Worm (Caenorhabditis elegans) whole organism, early embryonic: ENCODE measurements around the gene F11A10.6.
"Not testable (repeated sequence)": the region's sequence is repeated elsewhere in the genome, so short reads cannot be mapped to it uniquely, and the experiment has no call there.

ENCODE experiments used
- B0310.2 ChIP-seq: sonication (generic microtip); optimal IDR thresholded peaks from 2 replicates; lab custom pipeline; 2016; ENCODE audit warnings: mild to moderate bottlenecking, missing genetic modification characterization, missing compliant biosample characterization
- F13C5.2 ChIP-seq: sonication (generic microtip); optimal IDR thresholded peaks from 2 replicates; lab custom pipeline; 2017; ENCODE audit warnings: mild to moderate bottlenecking, missing genetic modification characterization, inconsistent platforms, missing compliant biosample characterization
- aly-1 ChIP-seq: sonication (generic microtip); optimal IDR thresholded peaks from 2 replicates; lab custom pipeline; 2016; ENCODE audit warnings: missing genetic modification characterization, missing compliant biosample characterization
- ama-1 ChIP-seq: fragments of 150-350 bp; optimal IDR thresholded peaks from 2 replicates; lab custom pipeline; 2014
- ceh-13 ChIP-seq: fragments of 200-800 bp; sonication (Bioruptor generic); optimal IDR thresholded peaks from 2 replicates; lab custom pipeline; 2018; ENCODE audit warnings: mild to moderate bottlenecking, missing genetic modification characterization, missing compliant biosample characterization
- ceh-36 ChIP-seq: sonication (generic microtip); optimal IDR thresholded peaks from 2 replicates; lab custom pipeline; 2016; ENCODE audit warnings: missing genetic modification characterization, inconsistent platforms, missing compliant biosample characterization
- ets-7 ChIP-seq: sonication (generic microtip); optimal IDR thresholded peaks from 2 replicates; lab custom pipeline; 2016; ENCODE audit warnings: missing genotype, missing genetic modification characterization, missing compliant biosample characterization
- flt-1 ChIP-seq: fragments of 200-800 bp; sonication (Bioruptor generic); IDR thresholded peaks from 2 replicates; pipeline ENCODE4 v1.3.6; 2022; ENCODE audit warnings: missing genetic modification characterization, missing compliant biosample characterization
- hmbx-1 ChIP-seq: sonication (generic microtip); optimal IDR thresholded peaks from 2 replicates; lab custom pipeline; 2016; ENCODE audit warnings: mild to moderate bottlenecking, missing genetic modification characterization, missing compliant biosample characterization
- hmg-4 ChIP-seq: fragments of 200-800 bp; sonication (Bioruptor generic); optimal IDR thresholded peaks from 2 replicates; lab custom pipeline; 2018; ENCODE audit warnings: mild to moderate bottlenecking, missing genetic modification characterization, missing compliant biosample characterization
- hnd-1 ChIP-seq: sonication (generic microtip); optimal IDR thresholded peaks from 2 replicates; lab custom pipeline; 2016; ENCODE audit warnings: missing genetic modification characterization, missing compliant biosample characterization
- pes-1 ChIP-seq: fragments of 200-800 bp; sonication (Bioruptor generic); IDR thresholded peaks from 2 replicates; pipeline ENCODE4 v1.3.6; 2022; ENCODE audit warnings: missing genetic modification reagents, missing genetic modification characterization, missing compliant biosample characterization
- scrt-1 ChIP-seq: fragments of 200-800 bp; sonication (Bioruptor generic); IDR thresholded peaks from 2 replicates; pipeline ENCODE4 v1.3.6; 2022; ENCODE audit warnings: missing genetic modification characterization, missing compliant biosample characterization
- sea-1 ChIP-seq: fragments of 200-800 bp; sonication (Bioruptor generic); conservative IDR thresholded peaks from 2 replicates; pipeline ENCODE4 v1.3.6; 2022; ENCODE audit warnings: missing genetic modification characterization, missing compliant biosample characterization
- tbx-11 ChIP-seq: fragments of 200-800 bp; sonication (Bioruptor generic); IDR thresholded peaks from 2 replicates; pipeline ENCODE4 v1.3.6; 2022; ENCODE audit warnings: missing genetic modification characterization, missing compliant biosample characterization
- tbx-37 ChIP-seq: fragments of 200-800 bp; sonication (Bioruptor generic); conservative IDR thresholded peaks from 2 replicates; pipeline ENCODE4 v1.3.6; 2022; ENCODE audit warnings: missing genetic modification reagents, missing genetic modification characterization, missing compliant biosample characterization
- tra-4 ChIP-seq: sonication (generic microtip); optimal IDR thresholded peaks from 2 replicates; lab custom pipeline; 2017; ENCODE audit warnings: missing genetic modification characterization, missing compliant biosample characterization

F11A10.6 gene

DNA sequence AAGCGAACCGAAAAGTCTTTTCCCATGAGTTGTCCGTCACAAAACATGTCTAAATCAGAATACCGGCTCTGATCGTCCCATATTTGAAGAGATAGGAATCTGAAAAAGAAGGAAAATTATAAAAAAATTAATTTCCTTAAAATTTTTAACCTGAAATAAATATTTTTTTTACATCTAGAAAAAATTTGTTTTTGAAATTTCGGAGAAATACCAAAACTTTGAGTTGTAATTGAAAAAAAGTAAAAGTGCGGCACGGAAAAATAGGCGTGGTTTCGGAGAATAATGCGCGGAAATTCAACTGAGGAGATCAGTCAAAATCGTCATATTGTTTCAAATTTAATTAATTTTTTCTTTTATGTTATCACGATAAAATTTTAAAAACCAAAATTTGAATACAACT is at the start of gene F11A10.6:
Gene F11A10.6 (minus strand): TSS at position 101 of the 400 bp plus-strand sequence.
- TF ChIP-seq tbx-11 (GFP tag; lab: Robert Waterston, UW) (no peak), ceh-36 (tag; lab: Kevin White, UChicago) (no peak), ceh-13 (no peak), pes-1 (GFP tag; lab: Robert Waterston, UW) (no peak), B0310.2 (no peak), tra-4 (no peak), hnd-1 (tag; lab: Kevin White, UChicago) (no peak), flt-1 (GFP tag; lab: Robert Waterston, UW) (no peak)

DNA sequence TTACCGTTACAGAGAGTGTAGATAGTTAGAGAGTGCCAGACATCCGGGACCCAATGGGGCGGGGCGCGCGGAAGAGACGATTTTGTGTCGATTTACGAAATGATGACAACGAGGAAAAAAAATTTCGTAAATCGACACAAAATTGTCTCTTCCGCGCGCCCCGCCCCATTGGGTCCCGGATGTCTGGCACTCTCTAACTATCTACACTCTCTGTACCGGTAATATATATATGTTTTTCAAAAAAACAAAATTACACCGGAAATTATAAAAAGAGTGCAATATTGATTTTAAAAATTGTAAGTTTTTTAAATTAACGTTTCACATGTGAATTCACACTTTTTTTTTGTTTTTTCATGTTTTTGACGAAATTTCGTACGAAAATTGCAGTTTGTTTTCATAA is 48.6 kb upstream of the F11A10.6 start, which contains the start of gene B0001.4:
Gene B0001.4 (minus strand): TSS at position 101 of the 400 bp plus-strand sequence.
- not testable (repeated sequence) for TF ChIP-seq tra-4; hmg-4; hnd-1 (tag; lab: Kevin White, UChicago)

ce11 chrIV:12134991-12135390 is 45.5 kb upstream of the F11A10.6 start:
- TF ChIP-seq ceh-13 (no peak), B0310.2 (no peak), ceh-36 (tag; lab: Kevin White, UChicago) (no peak), scrt-1 (GFP tag; lab: Robert Waterston, UW) (no peak), aly-1 (no peak), sea-1 (GFP tag; lab: Robert Waterston, UW) (no peak), flt-1 (GFP tag; lab: Robert Waterston, UW) (no peak), hmbx-1 (tag; lab: Kevin White, UChicago) (no peak)

DNA sequence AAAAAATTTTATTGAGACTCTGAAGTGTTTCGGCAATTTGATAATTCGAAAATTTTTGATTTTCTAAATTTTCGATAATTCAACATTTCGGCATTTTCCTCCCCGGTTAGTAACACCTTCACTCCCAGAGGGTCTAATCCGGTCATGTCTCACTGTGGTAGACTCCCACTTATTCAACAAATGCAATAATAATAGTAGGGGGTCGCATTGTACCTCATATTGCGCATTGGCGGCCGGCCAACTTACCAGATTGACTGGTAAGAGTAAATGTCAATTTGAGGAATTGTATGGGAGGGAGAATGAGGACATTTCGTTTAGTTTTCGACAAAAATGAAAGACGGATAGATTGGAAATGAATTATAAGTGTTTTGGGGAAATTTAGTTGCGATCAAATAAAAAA is 44.3 kb upstream of the F11A10.6 start:
- no peak for TF ChIP-seq pes-1 (GFP tag; lab: Robert Waterston, UW)
- no peak for TF ChIP-seq ceh-13
- no peak for TF ChIP-seq hmbx-1 (tag; lab: Kevin White, UChicago)
- no peak for TF ChIP-seq aly-1
- no peak for TF ChIP-seq ama-1 (lab: Kevin White, UChicago)
- TF ChIP-seq ets-7 = no peak
- no peak for TF ChIP-seq F13C5.2 (tag; lab: Kevin White, UChicago)
- TF ChIP-seq flt-1 (GFP tag; lab: Robert Waterston, UW) = no peak
- TF ChIP-seq tra-4 = no peak
- TF ChIP-seq sea-1 (GFP tag; lab: Robert Waterston, UW) = no peak
- no peak for TF ChIP-seq hmg-4
- no peak for TF ChIP-seq tbx-11 (GFP tag; lab: Robert Waterston, UW)
- no peak for TF ChIP-seq ceh-36 (tag; lab: Kevin White, UChicago)

- TF ChIP-seq ama-1 (lab: Kevin White, UChicago) = no peak
- no peak for TF ChIP-seq aly-1
- TF ChIP-seq F13C5.2 (tag; lab: Kevin White, UChicago) = no peak
- TF ChIP-seq hmbx-1 (tag; lab: Kevin White, UChicago) = no peak
- TF ChIP-seq sea-1 (GFP tag; lab: Robert Waterston, UW) = no peak
- no peak for TF ChIP-seq hnd-1 (tag; lab: Kevin White, UChicago)
- no peak for TF ChIP-seq hmg-4
- TF ChIP-seq scrt-1 (GFP tag; lab: Robert Waterston, UW) = no peak
- no peak for TF ChIP-seq tra-4
- TF ChIP-seq B0310.2 = no peak
- no peak for TF ChIP-seq flt-1 (GFP tag; lab: Robert Waterston, UW)
- TF ChIP-seq ceh-13 = no peak
- no peak for TF ChIP-seq ets-7
- no peak for TF ChIP-seq tbx-37
Measured at ce11 chrIV:12131308-12132072, 42.0 kb upstream of the F11A10.6 start.

DNA sequence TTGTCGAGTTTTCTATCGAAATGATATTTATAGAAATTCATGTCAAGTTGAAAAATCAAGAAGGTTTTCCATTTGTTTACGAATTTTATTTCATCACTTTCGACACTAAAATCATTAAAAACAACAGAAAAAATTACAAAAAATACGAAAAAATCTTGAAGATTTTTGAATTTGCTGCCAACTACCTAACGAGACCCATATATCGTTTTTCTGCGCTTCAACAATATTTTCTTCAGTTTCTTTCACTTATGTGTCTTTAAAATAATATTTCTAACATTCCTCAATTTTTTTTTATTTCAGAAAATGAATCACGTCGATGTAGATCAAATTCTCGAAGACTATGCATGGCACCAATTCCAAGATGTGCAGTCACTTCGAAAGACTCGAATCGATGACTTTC is 39.8 kb upstream of the F11A10.6 start, which contains the start of gene lin-24:
Gene lin-24 (plus strand): TSS at position 301 of the 400 bp plus-strand sequence.
- TF ChIP-seq ama-1 (lab: Kevin White, UChicago) = no peak
- TF ChIP-seq flt-1 (GFP tag; lab: Robert Waterston, UW) = no peak
- TF ChIP-seq ets-7 = no peak
- TF ChIP-seq scrt-1 (GFP tag; lab: Robert Waterston, UW) = no peak
- TF ChIP-seq ceh-36 (tag; lab: Kevin White, UChicago) = no peak
- TF ChIP-seq hmbx-1 (tag; lab: Kevin White, UChicago) = no peak
- TF ChIP-seq ceh-13 = no peak
- TF ChIP-seq aly-1 = no peak
- TF ChIP-seq tra-4 = no peak
- no peak for TF ChIP-seq pes-1 (GFP tag; lab: Robert Waterston, UW)
- no peak for TF ChIP-seq tbx-37
- no peak for TF ChIP-seq hnd-1 (tag; lab: Kevin White, UChicago)
- TF ChIP-seq B0310.2 = no peak
- no peak for TF ChIP-seq sea-1 (GFP tag; lab: Robert Waterston, UW)
- no peak for TF ChIP-seq tbx-11 (GFP tag; lab: Robert Waterston, UW)
- no peak for TF ChIP-seq F13C5.2 (tag; lab: Kevin White, UChicago)
- no peak for TF ChIP-seq hmg-4

DNA sequence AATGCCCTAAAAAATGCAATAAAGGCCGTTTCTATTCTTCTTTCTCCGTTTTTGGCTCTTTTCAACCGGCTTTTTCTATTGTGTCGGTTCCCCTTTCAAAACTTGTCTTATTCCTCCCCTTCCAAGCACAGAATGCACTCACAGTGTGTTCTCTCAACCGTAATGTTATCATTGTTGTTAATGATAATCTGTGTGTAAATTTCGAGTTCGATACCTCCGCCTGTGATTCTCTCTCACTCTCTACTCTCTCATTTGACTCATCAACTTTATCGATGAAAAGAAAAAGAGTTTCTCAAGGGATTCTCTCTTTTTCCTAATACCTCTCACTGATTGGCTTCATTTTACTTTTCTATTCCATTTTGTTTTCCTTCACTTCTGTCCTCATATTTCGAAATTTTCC is 39.3 kb upstream of the F11A10.6 start:
- TF ChIP-seq tra-4 (no peak), F13C5.2 (tag; lab: Kevin White, UChicago) (no peak), B0310.2 (no peak), pes-1 (GFP tag; lab: Robert Waterston, UW) (no peak), ets-7 (no peak), hmbx-1 (tag; lab: Kevin White, UChicago) (no peak), tbx-11 (GFP tag; lab: Robert Waterston, UW) (no peak), flt-1 (GFP tag; lab: Robert Waterston, UW) (no peak), hnd-1 (tag; lab: Kevin White, UChicago) (no peak), aly-1 (no peak), sea-1 (GFP tag; lab: Robert Waterston, UW) (no peak)

DNA sequence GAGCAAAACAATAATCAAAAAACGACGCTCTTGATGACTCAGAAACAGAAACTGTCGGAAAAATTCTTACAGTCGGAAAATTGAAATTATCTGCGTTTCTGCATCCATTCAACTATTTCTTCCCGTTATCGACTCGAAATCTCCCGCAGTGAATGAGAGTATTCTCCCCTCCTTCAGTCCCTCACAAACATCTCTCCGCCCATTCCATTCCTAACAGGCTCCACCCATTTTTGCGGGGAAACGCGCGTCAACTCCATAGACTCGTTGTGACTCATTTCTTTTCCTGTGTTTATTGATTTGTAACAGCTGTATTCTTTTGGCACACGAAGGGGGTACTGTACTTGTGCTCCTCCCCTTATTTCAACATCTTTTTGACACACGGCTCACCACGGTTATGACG is 38.4 kb upstream of the F11A10.6 start:
- TF ChIP-seq hnd-1 (tag; lab: Kevin White, UChicago) (no peak), ceh-36 (tag; lab: Kevin White, UChicago) (no peak), ets-7 (no peak), sea-1 (GFP tag; lab: Robert Waterston, UW) (no peak), tra-4 (no peak), tbx-37 (no peak), aly-1 (no peak), ceh-13 (no peak), ama-1 (lab: Kevin White, UChicago) (no peak), B0310.2 (no peak), pes-1 (GFP tag; lab: Robert Waterston, UW) (no peak), flt-1 (GFP tag; lab: Robert Waterston, UW) (no peak), hmbx-1 (tag; lab: Kevin White, UChicago) (no peak), F13C5.2 (tag; lab: Kevin White, UChicago) (no peak), hmg-4 (no peak), scrt-1 (GFP tag; lab: Robert Waterston, UW) (no peak), tbx-11 (GFP tag; lab: Robert Waterston, UW) (no peak)
